Worm (Caenorhabditis elegans): ENCODE measurements around the gene atad-3.

ce11 chrII:10270052-10270451, 21.3 kb downstream of the atad-3 start, which contains the start of gene F54B3.2:
- TF ChIP-seq med-1 (GFP tag; optimal IDR thresholded peaks at IDR 0.05; ENCODE audit: insufficient read depth) (no peak), ref-1 (GFP tag; conservative IDR thresholded peaks at IDR 0.05) (no peak), T22C8.4 (GFP tag; IDR thresholded peaks at IDR 0.05) (no peak), flt-1 (GFP tag; IDR thresholded peaks at IDR 0.05) (no peak), ztf-23 (GFP tag; IDR thresholded peaks at IDR 0.05) (no peak)

All from whole organism, midembryonic.